Worm (Caenorhabditis elegans): Measurements from ENCODE around the gene ZC477.3.

ZC477.3 gene

ce11 chrIV:7133140-7133539, 29.8 kb downstream of the ZC477.3 start, which contains the start of gene cyn-12:
cyn-12 (minus strand) TSS chrIV:7133217.
- TF ChIP-seq ces-1 (GFP tag; optimal IDR thresholded peaks at IDR 0.05) (peak; percentile 92), bed-3 (GFP tag; optimal IDR thresholded peaks at IDR 0.05) (no peak), ceh-83 (GFP tag; optimal IDR thresholded peaks at IDR 0.05) (peak; percentile 5)

DNA sequence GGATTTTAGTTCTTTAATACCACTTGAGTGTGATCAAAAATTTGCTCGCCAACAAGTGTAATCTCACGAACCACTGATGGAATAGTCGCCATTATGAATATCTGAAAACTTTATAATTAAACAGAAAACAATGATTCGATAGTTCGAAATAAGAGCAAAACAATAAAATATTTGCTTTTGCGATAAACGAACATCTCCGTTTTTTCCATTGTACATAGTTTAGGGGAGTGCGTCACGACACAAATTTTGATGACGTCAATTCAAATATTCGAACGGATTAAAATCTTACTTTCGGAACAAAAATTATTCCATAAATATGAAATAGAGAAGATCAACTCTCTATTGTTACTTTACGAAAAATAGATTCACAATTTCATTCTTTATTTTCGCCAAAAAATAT, 30.7 kb downstream of the ZC477.3 start, which contains the start of gene mutd-1:
mutd-1 (minus strand) TSS at position 101 of the 400 bp plus-strand sequence.
- TF ChIP-seq ceh-39 (tag; optimal IDR thresholded peaks at IDR 0.05) (no peak), ham-2 (GFP tag; optimal IDR thresholded peaks at IDR 0.05) (no peak), elt-1 (tag; optimal IDR thresholded peaks at IDR 0.05; ENCODE audit: borderline replicate concordance, insufficient read depth) (no peak)

DNA sequence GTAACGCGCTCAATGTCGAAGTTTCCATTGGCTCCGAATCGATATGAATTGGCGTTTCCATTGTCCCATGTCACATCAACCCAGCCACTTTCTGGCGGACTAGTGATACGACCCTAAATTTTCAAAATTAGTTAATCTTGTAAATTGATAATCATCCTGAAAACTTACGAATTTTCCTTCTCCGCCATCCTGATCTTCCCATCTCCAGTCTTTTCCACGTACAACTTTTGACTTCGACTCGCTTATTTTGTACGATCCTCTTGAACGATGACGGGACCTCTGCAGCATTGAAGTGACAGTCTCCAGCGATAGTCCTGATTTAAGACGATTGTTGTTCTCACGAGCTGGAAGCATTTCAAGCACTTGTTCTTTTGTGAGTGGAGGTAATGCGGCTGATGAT, 35.9 kb downstream of the ZC477.3 start:
- TF ChIP-seq M03D4.4 (tag; optimal IDR thresholded peaks at IDR 0.05) (no peak), nhr-12 (tag; optimal IDR thresholded peaks at IDR 0.05) (no peak)

DNA sequence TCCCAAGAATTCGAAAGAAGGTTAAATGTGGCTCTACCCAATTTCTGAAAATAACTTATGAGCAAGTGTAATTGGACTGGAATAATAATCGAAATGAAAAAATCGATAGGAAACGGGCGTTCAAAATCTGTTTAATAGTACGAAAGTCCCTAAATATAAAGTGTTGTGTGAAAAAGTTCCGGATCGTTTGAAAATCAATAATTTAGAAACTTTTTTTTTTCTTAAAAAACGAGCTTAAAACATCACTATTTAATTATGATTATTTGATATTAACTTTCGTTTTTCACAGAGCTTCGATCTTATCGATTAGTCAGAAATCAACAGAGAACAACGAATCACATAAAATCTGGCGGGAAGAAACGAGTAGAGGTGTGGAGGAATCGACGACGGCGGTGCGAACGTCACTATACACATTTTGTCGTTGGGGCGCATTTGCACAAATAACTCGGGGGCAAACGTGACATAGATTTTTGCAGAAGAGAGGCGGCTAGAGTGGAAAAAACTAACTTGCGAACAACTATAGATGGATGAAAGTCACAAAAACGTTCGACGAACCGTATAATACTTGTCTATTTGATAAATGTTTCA, 41.5 kb downstream of the ZC477.3 start, which contains the start of gene hecd-1:
hecd-1 (minus strand) TSS at position 51 of the 588 bp plus-strand sequence.
- no peak for TF ChIP-seq ceh-43 (GFP tag; optimal IDR thresholded peaks at IDR 0.05)
- TF ChIP-seq mls-2 (tag; optimal IDR thresholded peaks at IDR 0.05) = no peak
- no peak for TF ChIP-seq lin-13 (tag; optimal IDR thresholded peaks at IDR 0.05)
- no peak for TF ChIP-seq elt-3 (tag; optimal IDR thresholded peaks at IDR 0.05)
- TF ChIP-seq flh-1 (GFP tag; optimal IDR thresholded peaks at IDR 0.05) = no peak
- TF ChIP-seq blmp-1 (tag; optimal IDR thresholded peaks at IDR 0.05) = no peak
- no peak for TF ChIP-seq unc-39 (tag; optimal IDR thresholded peaks at IDR 0.05)
- TF ChIP-seq drap-1 (GFP tag; optimal IDR thresholded peaks at IDR 0.05) = no peak
- TF ChIP-seq nhr-76 (tag; optimal IDR thresholded peaks at IDR 0.05) = no peak
- no peak for TF ChIP-seq cnd-1 (tag; optimal IDR thresholded peaks at IDR 0.05)
- no peak for TF ChIP-seq unc-120 (tag; optimal IDR thresholded peaks at IDR 0.05; ENCODE audit: poor library complexity, severe bottlenecking)
- TF ChIP-seq M03D4.4 (tag; optimal IDR thresholded peaks at IDR 0.05) = no peak
- no peak for TF ChIP-seq ces-1 (GFP tag; optimal IDR thresholded peaks at IDR 0.05)
- no peak for TF ChIP-seq nhr-237 (tag; optimal IDR thresholded peaks at IDR 0.05)
- TF ChIP-seq ceh-39 (tag; optimal IDR thresholded peaks at IDR 0.05) = no peak
- TF ChIP-seq ceh-83 (GFP tag; optimal IDR thresholded peaks at IDR 0.05) = no peak
- TF ChIP-seq bed-3 (GFP tag; optimal IDR thresholded peaks at IDR 0.05) = no peak
- TF ChIP-seq nhr-28 (tag; optimal IDR thresholded peaks at IDR 0.05) = no peak
- no peak for TF ChIP-seq elt-1 (tag; optimal IDR thresholded peaks at IDR 0.05; ENCODE audit: borderline replicate concordance, insufficient read depth)

ce11 chrIV:7147722-7148121, 44.4 kb downstream of the ZC477.3 start:
- TF ChIP-seq unc-39 (tag; optimal IDR thresholded peaks at IDR 0.05) (no peak), ces-1 (GFP tag; optimal IDR thresholded peaks at IDR 0.05) (peak; percentile 21)

ce11 chrIV:7149020-7149601, 45.8 kb downstream of the ZC477.3 start, which contains the start of gene C34D4.4:
C34D4.4 (plus strand) TSS chrIV:7149361.
- TF ChIP-seq lin-13 (tag; optimal IDR thresholded peaks at IDR 0.05) (peak; percentile 8), lsy-2 (tag; optimal IDR thresholded peaks at IDR 0.05) (peak; percentile 94), unc-120 (tag; optimal IDR thresholded peaks at IDR 0.05; ENCODE audit: poor library complexity, severe bottlenecking) (no peak)

DNA sequence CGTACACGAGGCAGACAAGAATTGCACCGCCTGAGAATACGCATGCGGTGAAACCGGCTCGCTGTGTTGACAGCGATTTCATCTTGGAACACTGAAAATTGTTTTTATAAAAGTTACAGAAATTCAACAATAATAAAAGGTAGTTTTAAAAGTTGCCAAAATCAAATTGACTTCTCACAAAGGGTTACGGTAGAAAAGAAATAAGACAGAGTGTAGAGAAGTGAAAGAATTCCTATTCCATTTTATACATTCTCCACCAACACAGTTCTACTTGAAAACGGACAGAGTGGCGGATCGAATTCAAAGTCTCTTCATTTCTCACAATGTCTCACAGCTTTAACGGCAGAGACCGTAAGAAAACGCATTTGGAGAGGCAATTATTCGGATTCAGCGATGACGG, 49.1 kb downstream of the ZC477.3 start, which contains the start of gene col-113:
col-113 (minus strand) TSS at position 101 of the 400 bp plus-strand sequence.
- TF ChIP-seq elt-3 (tag; optimal IDR thresholded peaks at IDR 0.05) = no peak
- TF ChIP-seq flh-1 (GFP tag; optimal IDR thresholded peaks at IDR 0.05) = no peak
- TF ChIP-seq mep-1 (tag; optimal IDR thresholded peaks at IDR 0.05) = no peak
- no peak for TF ChIP-seq hlh-1 (tag; optimal IDR thresholded peaks at IDR 0.05)
- TF ChIP-seq mab-5 (tag; optimal IDR thresholded peaks at IDR 0.05) = no peak
- no peak for TF ChIP-seq sptf-1 (tag; optimal IDR thresholded peaks at IDR 0.05)
- no peak for TF ChIP-seq lin-13 (tag; optimal IDR thresholded peaks at IDR 0.05)
- no peak for TF ChIP-seq zip-8 (tag; optimal IDR thresholded peaks at IDR 0.05)
- no peak for TF ChIP-seq nhr-76 (tag; optimal IDR thresholded peaks at IDR 0.05)
- no peak for TF ChIP-seq snpc-4 (tag; optimal IDR thresholded peaks at IDR 0.05)
- no peak for TF ChIP-seq bed-3 (GFP tag; optimal IDR thresholded peaks at IDR 0.05)
- no peak for TF ChIP-seq unc-39 (tag; optimal IDR thresholded peaks at IDR 0.05)
- TF ChIP-seq cnd-1 (tag; optimal IDR thresholded peaks at IDR 0.05) = no peak
- TF ChIP-seq ceh-43 (GFP tag; optimal IDR thresholded peaks at IDR 0.05) = no peak
- no peak for TF ChIP-seq tbx-8 (GFP tag; optimal IDR thresholded peaks at IDR 0.05)
- no peak for TF ChIP-seq nhr-12 (tag; optimal IDR thresholded peaks at IDR 0.05)
- no peak for TF ChIP-seq unc-62 (GFP tag; optimal IDR thresholded peaks at IDR 0.05)
- no peak for TF ChIP-seq ces-1 (GFP tag; optimal IDR thresholded peaks at IDR 0.05)
- no peak for TF ChIP-seq nhr-237 (tag; optimal IDR thresholded peaks at IDR 0.05)
- no peak for TF ChIP-seq drap-1 (GFP tag; optimal IDR thresholded peaks at IDR 0.05)

All from whole organism, mixed stage, embryonic.